Worm (Caenorhabditis elegans) whole organism, L4 larva: ENCODE measurements around the gene F11D11.21.

Experiments used
- F26F4.8 ChIP-seq: fragments of 200-800 bp; sonication (Bioruptor generic); conservative IDR thresholded peaks from 2 replicates; pipeline ENCODE4 v1.3.6; 2022; ENCODE audit warnings: missing genetic modification characterization, missing compliant biosample characterization
- Y105C5A.15 ChIP-seq: fragments of 200-800 bp; sonication (Bioruptor generic); IDR thresholded peaks from 2 replicates; pipeline ENCODE4 v1.3.6; 2022; ENCODE audit warnings: missing genetic modification characterization, missing compliant biosample characterization
- Y48G9A.11 ChIP-seq: fragments of 200-800 bp; sonication (Bioruptor generic); IDR thresholded peaks from 2 replicates; pipeline ENCODE4 v1.3.6; 2022; ENCODE audit warnings: missing genetic modification reagents, missing genetic modification characterization, missing compliant biosample characterization
- Y5F2A.4 ChIP-seq: fragments of 200-800 bp; sonication (Bioruptor generic); optimal IDR thresholded peaks from 2 replicates; lab custom pipeline; 2018; ENCODE audit warnings: mild to moderate bottlenecking, missing genetic modification characterization, missing compliant biosample characterization
- Y75B8A.6 ChIP-seq: fragments of 200-800 bp; sonication (Bioruptor generic); IDR thresholded peaks from 2 replicates; pipeline ENCODE4 v1.3.6; 2022; ENCODE audit warnings: missing genetic modification reagents, missing genetic modification characterization, missing compliant biosample characterization
- aha-1 ChIP-seq: fragments of 150-350 bp; peaks from one replicate; lab custom pipeline; 2014; ENCODE audit warnings: missing biosample characterization, missing genetic modification characterization
- attf-4 ChIP-seq: sonication (generic microtip); optimal IDR thresholded peaks from 3 replicates; lab custom pipeline; 2017; ENCODE audit warnings: missing biosample characterization, missing genetic modification characterization
- ceh-44 ChIP-seq: fragments of 200-800 bp; sonication (Bioruptor generic); IDR thresholded peaks from 2 replicates; pipeline ENCODE4 v1.3.6; 2022; ENCODE audit warnings: missing genetic modification reagents, missing genetic modification characterization, missing compliant biosample characterization
- ces-1 ChIP-seq: fragments of 150-350 bp; sonication (generic microtip); optimal IDR thresholded peaks from 4 replicates; lab custom pipeline; 2014; ENCODE audit warnings: missing biosample characterization, missing genetic modification reagents, missing genetic modification characterization
- cey-2 ChIP-seq: sonication (generic microtip); optimal IDR thresholded peaks from 3 replicates; lab custom pipeline; 2017; ENCODE audit warnings: missing genetic modification characterization, mild to moderate bottlenecking, missing compliant biosample characterization, antibody characterized with exemption, borderline replicate concordance; ENCODE audit not compliant: insufficient read depth
- daf-16 ChIP-seq, 3 experiments: sonication (generic microtip); optimal IDR thresholded peaks; 2 replicates each; lab custom pipeline; 2016 to 2017; ENCODE audit warnings: missing genetic modification characterization in 3 of 3, missing genetic modification reagents in 3 of 3, mild to moderate bottlenecking in 2 of 3, missing compliant biosample characterization in 2 of 3, missing biosample characterization in 1 of 3, moderate library complexity in 1 of 3
- dmd-8 ChIP-seq: fragments of 200-800 bp; sonication (Bioruptor generic); IDR thresholded peaks from 2 replicates; pipeline ENCODE4 v1.3.6; 2022; ENCODE audit warnings: missing genetic modification characterization, missing compliant biosample characterization
- dmd-9 ChIP-seq: fragments of 200-800 bp; sonication (Bioruptor generic); IDR thresholded peaks from 2 replicates; pipeline ENCODE4 v1.3.6; 2022; ENCODE audit warnings: missing genetic modification reagents, missing genetic modification characterization, missing compliant biosample characterization
- duxl-1 ChIP-seq: sonication (generic microtip); optimal IDR thresholded peaks from 2 replicates; lab custom pipeline; 2016; ENCODE audit warnings: mild to moderate bottlenecking, missing genetic modification characterization, moderate library complexity, missing compliant biosample characterization; ENCODE audit not compliant: poor library complexity
- fos-1 ChIP-seq: fragments of 150-350 bp; optimal IDR thresholded peaks from 2 replicates; lab custom pipeline; 2014; ENCODE audit warnings: missing biosample characterization, missing genetic modification characterization
- gei-8 ChIP-seq: fragments of 200-800 bp; sonication (Bioruptor generic); optimal IDR thresholded peaks from 2 replicates; lab custom pipeline; 2018; ENCODE audit warnings: mild to moderate bottlenecking, missing genetic modification characterization, missing compliant biosample characterization
- jun-1 ChIP-seq: fragments of 150-350 bp; optimal IDR thresholded peaks from 2 replicates; lab custom pipeline; 2014; ENCODE audit warnings: missing biosample characterization, missing genetic modification reagents, missing genetic modification characterization
- lin-29 ChIP-seq: fragments of 200-800 bp; sonication (Bioruptor generic); IDR thresholded peaks from 2 replicates; pipeline ENCODE4 v1.3.6; 2022; ENCODE audit warnings: missing genetic modification reagents, missing genetic modification characterization, missing compliant biosample characterization
- lin-39 ChIP-seq: fragments of 150-350 bp; optimal IDR thresholded peaks from 2 replicates; lab custom pipeline; 2014; ENCODE audit warnings: missing biosample characterization, missing genetic modification reagents, missing genetic modification characterization
- lsy-2 ChIP-seq, 2 experiments: fragments of 150-350 bp in 1 of 2; sonication (generic microtip) in 1 of 2; optimal IDR thresholded peaks; 2 replicates each; lab custom pipeline; 2014 to 2017; ENCODE audit warnings: missing biosample characterization in 2 of 2, missing genetic modification characterization in 2 of 2
- mep-1 ChIP-seq: fragments of 150-350 bp; sonication (generic microtip); optimal IDR thresholded peaks from 3 replicates; lab custom pipeline; 2014; ENCODE audit warnings: missing biosample characterization, missing genetic modification characterization
- mes-2 ChIP-seq: sonication (generic microtip); optimal IDR thresholded peaks from 2 replicates; lab custom pipeline; 2016; ENCODE audit warnings: missing genotype, mild to moderate bottlenecking, missing genetic modification characterization, missing compliant biosample characterization; ENCODE audit not compliant: poor library complexity, severe bottlenecking
- nhr-10 ChIP-seq: fragments of 150-350 bp; optimal IDR thresholded peaks from 2 replicates; lab custom pipeline; 2014; ENCODE audit warnings: missing biosample characterization, missing genetic modification characterization
- nhr-11 ChIP-seq: fragments of 150-350 bp; optimal IDR thresholded peaks from 2 replicates; lab custom pipeline; 2014; ENCODE audit warnings: missing biosample characterization, missing genetic modification characterization
- nhr-25 ChIP-seq: sonication (generic microtip); optimal IDR thresholded peaks from 2 replicates; lab custom pipeline; 2017; ENCODE audit warnings: missing genetic modification characterization, mild to moderate bottlenecking, missing compliant biosample characterization, antibody characterized with exemption, moderate library complexity, borderline replicate concordance; ENCODE audit not compliant: insufficient read depth
- nhr-41 ChIP-seq: fragments of 200-800 bp; sonication (Bioruptor generic); IDR thresholded peaks from 2 replicates; pipeline ENCODE4 v1.3.6; 2022; ENCODE audit warnings: missing genetic modification reagents, missing genetic modification characterization, missing compliant biosample characterization
- nhr-6 ChIP-seq: fragments of 150-350 bp; optimal IDR thresholded peaks from 2 replicates; lab custom pipeline; 2014; ENCODE audit warnings: missing biosample characterization, missing genetic modification characterization
- pha-4 ChIP-seq, 2 experiments: fragments of 150-350 bp in 1 of 2; fragments of 200-800 bp in 1 of 2; sonication (Bioruptor generic) in 1 of 2; IDR thresholded peaks in 1 of 2; optimal IDR thresholded peaks in 1 of 2; 2 replicates each; pipeline versions ENCODE4 v1.3.6 to Lab custom; 2014 to 2022; ENCODE audit warnings: missing genetic modification characterization in 2 of 2, missing genetic modification reagents in 2 of 2, missing biosample characterization in 1 of 2, missing compliant biosample characterization in 1 of 2
- pqm-1 ChIP-seq: sonication (generic microtip); optimal IDR thresholded peaks from 2 replicates; lab custom pipeline; 2017; ENCODE audit warnings: missing biosample characterization, missing genetic modification characterization
- sdz-12 ChIP-seq: fragments of 200-800 bp; sonication (Bioruptor generic); optimal IDR thresholded peaks from 2 replicates; lab custom pipeline; 2018; ENCODE audit warnings: mild to moderate bottlenecking, missing genetic modification characterization, missing compliant biosample characterization
- set-16 ChIP-seq: fragments of 200-800 bp; sonication (Bioruptor generic); IDR thresholded peaks from 2 replicates; pipeline ENCODE4 v1.3.6; 2022; ENCODE audit warnings: missing genetic modification reagents, missing genetic modification characterization, missing compliant biosample characterization
- skn-1 ChIP-seq: fragments of 150-350 bp; optimal IDR thresholded peaks from 2 replicates; lab custom pipeline; 2014; ENCODE audit warnings: missing biosample characterization, missing genetic modification characterization
- snpc-1.2 ChIP-seq: fragments of 200-800 bp; sonication (Bioruptor generic); IDR thresholded peaks from 2 replicates; pipeline ENCODE4 v1.3.6; 2022; ENCODE audit warnings: missing genetic modification reagents, missing genetic modification characterization, missing compliant biosample characterization
- spr-3 ChIP-seq: fragments of 200-800 bp; sonication (Bioruptor generic); optimal IDR thresholded peaks from 2 replicates; lab custom pipeline; 2018; ENCODE audit warnings: mild to moderate bottlenecking, missing genetic modification characterization, missing compliant biosample characterization
- unc-130 ChIP-seq: sonication (generic microtip); optimal IDR thresholded peaks from 2 replicates; lab custom pipeline; 2016; ENCODE audit warnings: missing genetic modification reagents, missing genetic modification characterization, missing compliant biosample characterization
- unc-62 ChIP-seq, 3 experiments: fragments of 150-350 bp in 1 of 3; sonication (generic microtip); optimal IDR thresholded peaks in 2 of 3; peaks in 1 of 3; 1 replicate in 1 of 3; 2 replicates in 2 of 3; lab custom pipeline; 2014 to 2017; ENCODE audit warnings: missing biosample characterization in 3 of 3, missing genetic modification characterization in 3 of 3, missing genetic modification reagents in 3 of 3, missing genotype in 1 of 3
- vab-7 ChIP-seq: fragments of 200-800 bp; sonication (Bioruptor generic); IDR thresholded peaks from 2 replicates; pipeline ENCODE4 v1.3.6; 2022; ENCODE audit warnings: missing genetic modification reagents, missing genetic modification characterization, missing compliant biosample characterization
- zfp-3 ChIP-seq: fragments of 200-800 bp; sonication (Bioruptor generic); conservative IDR thresholded peaks from 2 replicates; pipeline ENCODE4 v1.3.6; 2022; ENCODE audit warnings: missing genetic modification reagents, missing genetic modification characterization, missing compliant biosample characterization

F11D11.21 gene

ce11 chrV:18722510-18723299, 27.6 kb downstream of the F11D11.21 start:
- TF ChIP-seq snpc-1.2 (GFP tag; lab: Robert Waterston, UW) (no peak), dmd-9 (GFP tag; lab: Robert Waterston, UW) (peak; percentile 55; the same call in 1 of the 2 replicates), set-16 (GFP tag; lab: Robert Waterston, UW) (peak; percentile 59), dmd-8 (GFP tag; lab: Robert Waterston, UW) (no peak), nhr-6 (tag; lab: Kevin White, UChicago) (no peak), duxl-1 (no peak), attf-4 (tag; lab: Kevin White, UChicago) (no peak), ces-1 (GFP tag; lab: Kevin White, UChicago) (no peak), ceh-44 (GFP tag; lab: Robert Waterston, UW) (no peak), nhr-10 (no peak)
- TF ChIP-seq, all 104 proteins: peak for 2

- TF ChIP-seq jun-1 (tag; lab: Kevin White, UChicago) (no peak), unc-62 (GFP tag; optimal IDR thresholded peaks at IDR 0.05 in 1 of 2; lab: Kevin White, UChicago) (peak in 1 of 2 experiments; percentile 93), unc-62 (tag; optimal IDR thresholded peaks at IDR 0.05; lab: Kevin White, UChicago) (no peak), pqm-1 (no peak), mes-2 (tag; lab: Kevin White, UChicago) (no peak), unc-130 (GFP tag; lab: Kevin White, UChicago) (no peak), nhr-6 (tag; lab: Kevin White, UChicago) (no peak), lin-29 (GFP tag; lab: Robert Waterston, UW) (no peak), pha-4 (GFP tag; IDR thresholded peaks at IDR 0.05; lab: Robert Waterston, UW) (no peak), pha-4 (tag; optimal IDR thresholded peaks at IDR 0.05; lab: Kevin White, UChicago) (no peak), Y5F2A.4 (GFP tag; lab: Kevin White, UChicago) (no peak), aha-1 (peak; percentile 87), vab-7 (no peak)
Observed at ce11 chrV:18721873-18722272, 28.5 kb downstream of the F11D11.21 start.

DNA sequence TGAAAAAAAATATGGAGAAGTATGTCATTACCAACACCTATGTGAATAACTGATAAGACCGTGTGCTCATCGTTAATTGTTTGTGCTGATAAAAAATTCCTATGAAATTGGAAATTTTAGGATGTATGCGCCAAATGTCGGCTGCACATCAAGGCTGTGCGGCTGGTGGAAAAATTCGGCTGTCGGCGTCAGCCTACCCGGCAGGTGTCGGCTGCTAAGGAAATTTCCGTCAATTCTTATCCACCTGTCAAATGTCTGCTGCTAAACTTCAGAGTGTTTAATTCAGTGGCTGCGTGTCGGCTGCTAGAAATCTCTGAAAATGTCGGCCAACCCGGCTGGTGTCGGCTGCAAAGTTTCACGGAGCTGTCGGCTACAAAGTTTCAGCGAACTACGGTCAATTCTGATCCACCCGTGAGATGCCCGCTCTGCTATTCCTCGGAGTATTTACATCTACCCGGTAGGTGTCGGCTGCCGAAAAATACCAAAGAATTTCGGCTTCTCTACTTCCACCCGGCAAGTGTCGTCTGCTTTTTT, 30.3 kb downstream of the F11D11.21 start, which contains the start of gene Y17D7C.2:
Y17D7C.2 (minus strand) TSS at position 32 of the 534 bp plus-strand sequence.
- TF ChIP-seq set-16 (GFP tag; lab: Robert Waterston, UW) (0 out of 2 replicates have a peak, but pooled peaks have one; percentile 24), Y105C5A.15 (GFP tag; lab: Robert Waterston, UW) (no peak), lin-39 (tag; lab: Kevin White, UChicago) (no peak), duxl-1 (peak; percentile 31), Y75B8A.6 (GFP tag; lab: Robert Waterston, UW) (no peak), daf-16 (GFP tag; optimal IDR thresholded peaks at IDR 0.05; lab: Kevin White, UChicago) (no peak), daf-16 (tag; optimal IDR thresholded peaks at IDR 0.05; lab: Kevin White, UChicago) (peak; percentile 58), sdz-12 (no peak), zfp-3 (no peak), pqm-1 (peak; percentile 79), aha-1 (no peak), dmd-9 (GFP tag; lab: Robert Waterston, UW) (peak; percentile 82), Y48G9A.11 (GFP tag; lab: Robert Waterston, UW) (0 out of 2 replicates have a peak, but pooled peaks have one; percentile 46)

- peak in 1 of 2 experiments; percentile 65 for TF ChIP-seq unc-62 (GFP tag; optimal IDR thresholded peaks at IDR 0.05 in 1 of 2; lab: Kevin White, UChicago)
- TF ChIP-seq unc-62 (tag; optimal IDR thresholded peaks at IDR 0.05; lab: Kevin White, UChicago), result no peak
- no peak for TF ChIP-seq fos-1 (tag; lab: Kevin White, UChicago)
- peak; percentile 48 for TF ChIP-seq aha-1
- TF ChIP-seq, all 104 proteins: peak for 2
Observed at ce11 chrV:18719412-18719811, 30.9 kb downstream of the F11D11.21 start.

DNA sequence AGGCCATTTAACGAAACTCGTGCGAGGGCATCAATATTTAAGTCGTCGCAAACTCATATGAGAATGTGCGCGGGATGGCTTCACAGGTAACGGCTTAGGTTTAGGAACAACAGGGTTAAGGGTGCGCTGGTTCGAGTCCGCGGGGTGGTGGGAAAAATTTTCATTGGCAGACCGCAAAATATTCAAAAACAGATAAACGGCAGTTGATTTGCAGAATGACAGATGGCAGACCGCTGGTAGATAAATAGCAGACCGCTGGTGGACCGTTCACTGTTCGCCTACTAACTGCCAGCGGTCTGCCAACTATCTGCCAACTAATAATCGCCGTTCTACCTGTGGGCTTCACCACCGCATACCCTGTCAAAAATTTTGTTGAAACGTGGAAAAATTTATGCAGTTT, 38.2 kb downstream of the F11D11.21 start:
- TF ChIP-seq skn-1 (tag; lab: Kevin White, UChicago), result no peak
- 0 out of 2 replicates have a peak, but pooled peaks have one; percentile 9 for TF ChIP-seq nhr-41 (GFP tag; lab: Robert Waterston, UW)
- no peak for TF ChIP-seq mep-1 (tag; lab: Kevin White, UChicago)
- no peak for TF ChIP-seq spr-3 (GFP tag; lab: Kevin White, UChicago)
- no peak for TF ChIP-seq lsy-2 (tag; optimal IDR thresholded peaks at IDR 0.05; lab: Kevin White, UChicago)
- no peak for TF ChIP-seq cey-2 (tag; lab: Kevin White, UChicago)
- TF ChIP-seq nhr-25 (tag; lab: Kevin White, UChicago), result no peak
- TF ChIP-seq gei-8 (GFP tag; lab: Kevin White, UChicago), result no peak
- peak; percentile 90 for TF ChIP-seq F26F4.8 (GFP tag; lab: Robert Waterston, UW)
- TF ChIP-seq nhr-11 (tag; lab: Kevin White, UChicago), result no peak
- TF ChIP-seq nhr-6 (tag; lab: Kevin White, UChicago), result no peak
- TF ChIP-seq Y48G9A.11 (GFP tag; lab: Robert Waterston, UW), result peak; percentile 48; the same call in 1 of the 2 replicates
- no peak for TF ChIP-seq dmd-8 (GFP tag; lab: Robert Waterston, UW)
